Worm (Caenorhabditis elegans): Measurements from ENCODE around the gene Y6E2A.10.

Gene Y6E2A.10

ce11 chrV:15730459-15730858 lies at the start of gene Y6E2A.10:
Y6E2A.10 (minus strand) TSS chrV:15730559.
- no peak for TF ChIP-seq ceh-28 (tag; optimal IDR thresholded peaks at IDR 0.05)
- no peak for TF ChIP-seq dmd-6 (GFP tag; IDR thresholded peaks at IDR 0.05)
- TF ChIP-seq lin-15B (tag; optimal IDR thresholded peaks at IDR 0.05): no peak
- TF ChIP-seq unc-39 (tag; optimal IDR thresholded peaks at IDR 0.05): no peak
- no peak for TF ChIP-seq daf-16 (GFP tag; optimal IDR thresholded peaks at IDR 0.05)
- no peak for TF ChIP-seq daf-16 (tag; optimal IDR thresholded peaks at IDR 0.05)
- TF ChIP-seq lin-39 (tag; optimal IDR thresholded peaks at IDR 0.05): no peak
- TF ChIP-seq ceh-62 (tag; optimal IDR thresholded peaks at IDR 0.05): no peak
- TF ChIP-seq ztf-7 (tag; optimal IDR thresholded peaks at IDR 0.05): no peak
- TF ChIP-seq tag-97 (GFP tag; IDR thresholded peaks at IDR 0.05): no peak

- TF ChIP-seq Y48G9A.11 (GFP tag; IDR thresholded peaks at IDR 0.05) (no peak), hif-1 (tag; optimal IDR thresholded peaks at IDR 0.05) (no peak), lim-7 (GFP tag; IDR thresholded peaks at IDR 0.05) (no peak), nhr-48 (tag; optimal IDR thresholded peaks at IDR 0.05) (no peak), F26F4.8 (GFP tag; conservative IDR thresholded peaks at IDR 0.05) (no peak)
These were observed 48.9 kb upstream of the Y6E2A.10 start, which contains the start of the genes nhr-285 and irld-52 for ce11 chrV:15779128-15779729. nhr-285 (minus strand) TSS chrV:15779228. irld-52 (plus strand) TSS chrV:15779679.

ce11 chrV:15776651-15777050 lies 46.3 kb upstream of the Y6E2A.10 start, which contains the start of gene nhr-283:
nhr-283 (minus strand) TSS chrV:15776751.
- TF ChIP-seq unc-62 (GFP tag; optimal IDR thresholded peaks at IDR 0.05 in 1 of 2) (peak in 1 of 2 experiments; percentile 55), unc-62 (tag; optimal IDR thresholded peaks at IDR 0.05) (no peak), pha-4 (GFP tag; IDR thresholded peaks at IDR 0.05) (no peak), pha-4 (tag; optimal IDR thresholded peaks at IDR 0.05) (no peak)

ce11 chrV:15773941-15774340 lies 43.6 kb upstream of the Y6E2A.10 start:
- TF ChIP-seq F10B5.3 (tag; optimal IDR thresholded peaks at IDR 0.05): no peak
- peak; percentile 46; the same call in 1 of the 2 replicates for TF ChIP-seq dmd-6 (GFP tag; IDR thresholded peaks at IDR 0.05)
- no peak for TF ChIP-seq ceh-82 (tag; optimal IDR thresholded peaks at IDR 0.05)
- TF ChIP-seq mdl-1 (tag; optimal IDR thresholded peaks at IDR 0.05): peak; percentile 16 to 53
- TF ChIP-seq daf-16 (GFP tag; optimal IDR thresholded peaks at IDR 0.05): no peak
- peak; percentile 55 for TF ChIP-seq daf-16 (tag; optimal IDR thresholded peaks at IDR 0.05)
- TF ChIP-seq nhr-28 (tag; optimal IDR thresholded peaks at IDR 0.05): peak; percentile 21
- no peak for TF ChIP-seq nhr-25 (tag; optimal IDR thresholded peaks at IDR 0.05; ENCODE audit: borderline replicate concordance, insufficient read depth)
- TF ChIP-seq lim-7 (GFP tag; IDR thresholded peaks at IDR 0.05): no peak
- TF ChIP-seq ctbp-1 (GFP tag; IDR thresholded peaks at IDR 0.05): no peak
- TF ChIP-seq mxl-3 (GFP tag; optimal IDR thresholded peaks at IDR 0.05): peak; percentile 80

- TF ChIP-seq Y48G9A.11 (GFP tag; IDR thresholded peaks at IDR 0.05) (no peak), gei-8 (GFP tag; optimal IDR thresholded peaks at IDR 0.05) (no peak), rbr-2 (tag; optimal IDR thresholded peaks at IDR 0.05) (no peak), snpc-4 (tag; optimal IDR thresholded peaks at IDR 0.05) (no peak), tra-1 (GFP tag; IDR thresholded peaks at IDR 0.05) (no peak), daf-12 (tag; optimal IDR thresholded peaks at IDR 0.05) (no peak), zip-11 (GFP tag; IDR thresholded peaks at IDR 0.05) (no peak), lin-39 (tag; optimal IDR thresholded peaks at IDR 0.05) (no peak), D1046.2 (GFP tag; IDR thresholded peaks at IDR 0.05) (no peak), pha-4 (GFP tag; IDR thresholded peaks at IDR 0.05) (no peak), pha-4 (tag; optimal IDR thresholded peaks at IDR 0.05) (no peak), Y75B8A.6 (GFP tag; IDR thresholded peaks at IDR 0.05) (no peak)
These were observed 42.8 kb upstream of the Y6E2A.10 start, which contains the start of gene nhr-60 for ce11 chrV:15773141-15773540. nhr-60 (minus strand) TSS chrV:15773241.

Data from whole organism, L4 larva.